Worm (Caenorhabditis elegans): ENCODE data around the gene nhr-27.

The nhr-27 gene

ce11 chrX:12691740-12692383, 116.3 kb downstream of the nhr-27 start:
- no peak for TF ChIP-seq unc-62 (GFP tag; optimal IDR thresholded peaks at IDR 0.05)

- TF ChIP-seq unc-62 (GFP tag; optimal IDR thresholded peaks at IDR 0.05), result no peak
Observed at ce11 chrX:12691306-12691705, 116.8 kb downstream of the nhr-27 start, which contains the start of gene ugt-50. Gene ugt-50 (plus strand): TSS chrX:12691573.

ce11 chrX:12690346-12690745, 117.8 kb downstream of the nhr-27 start:
- no peak for TF ChIP-seq unc-62 (GFP tag; optimal IDR thresholded peaks at IDR 0.05)

- no peak for TF ChIP-seq unc-62 (GFP tag; optimal IDR thresholded peaks at IDR 0.05)
Observed at ce11 chrX:12689869-12690268, 118.2 kb downstream of the nhr-27 start.

- no peak for TF ChIP-seq unc-62 (GFP tag; optimal IDR thresholded peaks at IDR 0.05)
Observed at ce11 chrX:12688632-12689031, 119.5 kb downstream of the nhr-27 start.

ce11 chrX:12687482-12687881, 120.6 kb downstream of the nhr-27 start:
- TF ChIP-seq unc-62 (GFP tag; optimal IDR thresholded peaks at IDR 0.05), result no peak

ce11 chrX:12679603-12680002, 128.5 kb downstream of the nhr-27 start:
- TF ChIP-seq unc-62 (GFP tag; optimal IDR thresholded peaks at IDR 0.05), result no peak

- TF ChIP-seq unc-62 (GFP tag; optimal IDR thresholded peaks at IDR 0.05), result no peak
Observed at ce11 chrX:12678532-12678931, 129.6 kb downstream of the nhr-27 start, which contains the start of gene adt-1. Gene adt-1 (plus strand): TSS chrX:12678832.

ce11 chrX:12677113-12677512, 131.0 kb downstream of the nhr-27 start:
- TF ChIP-seq unc-62 (GFP tag; optimal IDR thresholded peaks at IDR 0.05), result no peak

- no peak for TF ChIP-seq unc-62 (GFP tag; optimal IDR thresholded peaks at IDR 0.05)
Observed at ce11 chrX:12671638-12672290, 136.4 kb downstream of the nhr-27 start.

- no peak for TF ChIP-seq unc-62 (GFP tag; optimal IDR thresholded peaks at IDR 0.05)
Observed at ce11 chrX:12670385-12670784, 137.7 kb downstream of the nhr-27 start.

- TF ChIP-seq unc-62 (GFP tag; optimal IDR thresholded peaks at IDR 0.05), result no peak
Observed at ce11 chrX:12668941-12669501, 139.1 kb downstream of the nhr-27 start.

- TF ChIP-seq unc-62 (GFP tag; optimal IDR thresholded peaks at IDR 0.05), result no peak
Observed at ce11 chrX:12667804-12668511, 140.2 kb downstream of the nhr-27 start, which contains the start of gene nhr-17. Gene nhr-17 (minus strand): TSS chrX:12667854.

- TF ChIP-seq unc-62 (GFP tag; optimal IDR thresholded peaks at IDR 0.05), result no peak
Observed at ce11 chrX:12665799-12666198, 142.3 kb downstream of the nhr-27 start.

ce11 chrX:12664987-12665451, 143.1 kb downstream of the nhr-27 start:
- TF ChIP-seq unc-62 (GFP tag; optimal IDR thresholded peaks at IDR 0.05), result no peak

ce11 chrX:12664443-12664842, 143.7 kb downstream of the nhr-27 start:
- no peak for TF ChIP-seq unc-62 (GFP tag; optimal IDR thresholded peaks at IDR 0.05)

All from whole organism, dauer.